Fruit fly (Drosophila melanogaster) whole organism, wandering third instar larva: ENCODE results near the gene CG7406.

Experiments used
- Jra ChIP-seq: sonication (Bioruptor generic); optimal IDR thresholded peaks from 2 replicates; lab custom pipeline; 2016; ENCODE audit warnings: missing biosample characterization, missing genetic modification characterization
- N ChIP-seq: fragments of >200 bp; optimal IDR thresholded peaks from 2 replicates; lab custom pipeline; 2018; ENCODE audit warnings: missing biosample characterization, missing external identifiers, missing genetic modification characterization
- Vsx2 ChIP-seq: fragments of 200-300, 225-300 bp; sonication (Bioruptor generic); optimal IDR thresholded peaks from 2 replicates; lab custom pipeline; 2018; ENCODE audit warnings: missing biosample characterization, missing genetic modification characterization; ENCODE audit not compliant: partially characterized antibody
- fru ChIP-seq: fragments of 200-800 bp; sonication (Bioruptor generic); optimal IDR thresholded peaks from 3 replicates; lab custom pipeline; 2016; ENCODE audit warnings: missing biosample characterization, mild to moderate bottlenecking, missing genetic modification characterization
- lola ChIP-seq: fragments of >200 bp; optimal IDR thresholded peaks from 2 replicates; lab custom pipeline; 2017; ENCODE audit warnings: missing biosample characterization, missing genetic modification characterization
- pan ChIP-seq: fragments of >200 bp; optimal IDR thresholded peaks from 2 replicates; lab custom pipeline; 2017
- usp ChIP-seq: fragments of >200 bp; optimal IDR thresholded peaks from 2 replicates; lab custom pipeline; 2017; ENCODE audit warnings: missing biosample characterization, missing genetic modification characterization
- woc ChIP-seq: sonication (Bioruptor generic); optimal IDR thresholded peaks from 2 replicates; lab custom pipeline; 2016; ENCODE audit warnings: missing biosample characterization, mild to moderate bottlenecking, missing genetic modification characterization

DNA sequence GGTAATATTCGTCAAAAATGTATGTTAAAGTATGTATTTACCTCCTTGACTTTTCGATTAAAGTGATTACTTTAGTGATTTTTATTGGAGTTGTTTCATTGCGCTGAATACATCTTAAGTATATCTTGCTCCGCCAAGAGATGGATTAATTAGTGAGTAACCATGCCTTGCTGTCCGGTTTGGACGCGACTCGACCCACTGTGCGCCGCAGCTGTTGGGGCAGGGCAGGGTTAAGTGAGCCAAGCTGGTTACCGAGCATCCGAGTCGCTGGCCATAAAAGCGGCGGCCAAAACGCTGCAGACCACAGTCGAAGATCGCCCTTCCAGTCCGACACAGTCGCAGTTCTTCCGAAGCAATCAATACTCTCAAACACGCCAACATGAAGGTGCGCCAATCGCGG is 3.8 kb downstream of the CG7406 start, which contains the start of gene CG14191:
- TF ChIP-seq Jra (GFP tag; lab: Kevin White, UChicago) (no peak), N (GFP tag; lab: Kevin White, UChicago) (no peak), usp (GFP tag; lab: Kevin White, UChicago) (no peak), pan (lab: Kevin White, UChicago) (no peak), woc (GFP tag; lab: Kevin White, UChicago) (no peak), lola (GFP tag; lab: Kevin White, UChicago) (no peak), fru (GFP tag; lab: Kevin White, UChicago) (no peak), Vsx2 (GFP tag; lab: Kevin White, UChicago) (no peak)
